Worm (Caenorhabditis elegans): Measurements from ENCODE around the gene H20J04.4.
A peak's percentile ranks its signal among the peaks of the same experiment; 100 is the strongest.

ce11 chrII:4376295-4377172 is 47.7 kb downstream of the H20J04.4 start, which contains the start of gene ntl-2:
- TF ChIP-seq F22D6.2 (tag; optimal IDR thresholded peaks at IDR 0.05) (peak; percentile 43), ceh-100 (GFP tag; IDR thresholded peaks at IDR 0.05) (peak; percentile 81), hlh-12 (tag; optimal IDR thresholded peaks at IDR 0.05) (no peak), nhr-179 (tag; optimal IDR thresholded peaks at IDR 0.05) (no peak), hlh-26 (GFP tag; conservative IDR thresholded peaks at IDR 0.05) (no peak), nhr-120 (GFP tag; IDR thresholded peaks at IDR 0.05) (no peak), mes-4 (tag; optimal IDR thresholded peaks at IDR 0.05) (no peak), ama-1 (optimal IDR thresholded peaks at IDR 0.05) (no peak), ama-1 (GFP tag; optimal IDR thresholded peaks at IDR 0.05) (no peak), tlf-1 (GFP tag; optimal IDR thresholded peaks at IDR 0.05) (peak; percentile 87), die-1 (tag; optimal IDR thresholded peaks at IDR 0.05) (no peak), let-526 (GFP tag; IDR thresholded peaks at IDR 0.05) (peak; percentile 89), unc-62 (GFP tag; optimal IDR thresholded peaks at IDR 0.05) (peak; percentile 12), ets-4 (GFP tag; optimal IDR thresholded peaks at IDR 0.05) (peak; percentile 86)
